Worm (Caenorhabditis elegans): ENCODE data around the gene F20E11.18.
"Not testable (repeated sequence)": the region's sequence is repeated elsewhere in the genome, so short reads cannot be mapped to it uniquely, and the experiment has no call there.

DNA sequence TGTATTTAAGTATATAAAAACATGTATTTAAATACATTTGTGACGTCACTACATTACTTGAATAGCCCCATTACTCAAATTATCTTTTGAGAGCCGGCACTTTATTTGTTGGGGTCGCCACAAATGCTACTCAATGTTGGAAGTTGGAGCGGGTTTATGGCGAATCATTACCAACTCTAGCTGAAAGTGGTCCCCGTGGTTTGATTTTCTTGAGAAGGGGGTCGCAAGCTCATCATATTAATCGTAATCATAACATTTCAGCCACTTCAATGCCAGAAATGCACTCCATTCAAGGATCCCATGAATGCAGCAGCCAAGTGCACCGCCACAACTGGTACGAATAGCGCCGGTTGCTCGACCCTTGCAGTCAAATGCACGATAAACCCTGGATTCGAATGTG is 27.9 kb upstream of the F20E11.18 start, which contains the start of gene F20E11.7:
- TF ChIP-seq ama-1 (optimal IDR thresholded peaks at IDR 0.05); ceh-28 (tag; optimal IDR thresholded peaks at IDR 0.05); ztf-11 (tag; optimal IDR thresholded peaks at IDR 0.05): not testable (repeated sequence)
